Worm (Caenorhabditis elegans) whole organism, L4 larva: ENCODE results near the gene T19B10.12.

Experiments
- F10B5.3 ChIP-seq: sonication (generic microtip); optimal IDR thresholded peaks from 2 replicates; lab custom pipeline; 2016; ENCODE audit warnings: mild to moderate bottlenecking, missing genetic modification characterization, missing compliant biosample characterization
- F37D6.2 ChIP-seq: sonication (generic microtip); optimal IDR thresholded peaks from 2 replicates; lab custom pipeline; 2016; ENCODE audit warnings: mild to moderate bottlenecking, missing genetic modification characterization, missing compliant biosample characterization
- F49E8.2 ChIP-seq: sonication (generic microtip); optimal IDR thresholded peaks from 2 replicates; lab custom pipeline; 2016; ENCODE audit warnings: missing compliant biosample characterization, mild to moderate bottlenecking, missing genetic modification characterization, borderline replicate concordance
- T26A8.4 ChIP-seq: fragments of 200-800 bp; sonication (Bioruptor generic); IDR thresholded peaks from 2 replicates; pipeline ENCODE4 v1.3.6; 2022; ENCODE audit warnings: missing genetic modification characterization, missing compliant biosample characterization
- Y5F2A.4 ChIP-seq: fragments of 200-800 bp; sonication (Bioruptor generic); optimal IDR thresholded peaks from 2 replicates; lab custom pipeline; 2018; ENCODE audit warnings: mild to moderate bottlenecking, missing genetic modification characterization, missing compliant biosample characterization
- ZK337.2 ChIP-seq: fragments of 200-800 bp; sonication (Bioruptor generic); IDR thresholded peaks from 2 replicates; pipeline ENCODE4 v1.3.6; 2022; ENCODE audit warnings: missing genetic modification reagents, missing genetic modification characterization, missing compliant biosample characterization
- aha-1 ChIP-seq: fragments of 150-350 bp; peaks from one replicate; lab custom pipeline; 2014; ENCODE audit warnings: missing biosample characterization, missing genetic modification characterization
- attf-4 ChIP-seq: sonication (generic microtip); optimal IDR thresholded peaks from 3 replicates; lab custom pipeline; 2017; ENCODE audit warnings: missing biosample characterization, missing genetic modification characterization
- ceh-28 ChIP-seq: fragments of 150-350 bp; optimal IDR thresholded peaks from 2 replicates; lab custom pipeline; 2014; ENCODE audit warnings: missing biosample characterization, missing genetic modification reagents, missing genetic modification characterization
- ceh-32 ChIP-seq: sonication (generic microtip); optimal IDR thresholded peaks from 2 replicates; lab custom pipeline; 2016; ENCODE audit warnings: mild to moderate bottlenecking, missing genetic modification characterization, missing compliant biosample characterization; ENCODE audit not compliant: poor library complexity
- ceh-44 ChIP-seq: fragments of 200-800 bp; sonication (Bioruptor generic); IDR thresholded peaks from 2 replicates; pipeline ENCODE4 v1.3.6; 2022; ENCODE audit warnings: missing genetic modification reagents, missing genetic modification characterization, missing compliant biosample characterization
- ceh-62 ChIP-seq: sonication (generic microtip); optimal IDR thresholded peaks from 2 replicates; lab custom pipeline; 2017; ENCODE audit warnings: missing biosample characterization, missing genetic modification characterization
- cey-2 ChIP-seq: sonication (generic microtip); optimal IDR thresholded peaks from 3 replicates; lab custom pipeline; 2017; ENCODE audit warnings: missing genetic modification characterization, mild to moderate bottlenecking, missing compliant biosample characterization, antibody characterized with exemption, borderline replicate concordance; ENCODE audit not compliant: insufficient read depth
- daf-19 ChIP-seq: fragments of 200-800 bp; sonication (Bioruptor generic); conservative IDR thresholded peaks from 2 replicates; pipeline ENCODE4 v1.3.6; 2022; ENCODE audit warnings: missing genetic modification characterization, missing compliant biosample characterization
- dmd-8 ChIP-seq: fragments of 200-800 bp; sonication (Bioruptor generic); IDR thresholded peaks from 2 replicates; pipeline ENCODE4 v1.3.6; 2022; ENCODE audit warnings: missing genetic modification characterization, missing compliant biosample characterization
- dmd-9 ChIP-seq: fragments of 200-800 bp; sonication (Bioruptor generic); IDR thresholded peaks from 2 replicates; pipeline ENCODE4 v1.3.6; 2022; ENCODE audit warnings: missing genetic modification reagents, missing genetic modification characterization, missing compliant biosample characterization
- duxl-1 ChIP-seq: sonication (generic microtip); optimal IDR thresholded peaks from 2 replicates; lab custom pipeline; 2016; ENCODE audit warnings: mild to moderate bottlenecking, missing genetic modification characterization, moderate library complexity, missing compliant biosample characterization; ENCODE audit not compliant: poor library complexity
- egl-27 ChIP-seq: sonication (generic microtip); optimal IDR thresholded peaks from 3 replicates; lab custom pipeline; 2017; ENCODE audit warnings: missing biosample characterization, missing genetic modification reagents, missing genetic modification characterization
- fkh-10 ChIP-seq: fragments of 150-350 bp; optimal IDR thresholded peaks from 2 replicates; lab custom pipeline; 2014; ENCODE audit warnings: missing biosample characterization, missing genetic modification reagents, missing genetic modification characterization
- hif-1 ChIP-seq, 2 experiments: sonication (generic microtip); optimal IDR thresholded peaks; 2 replicates each; lab custom pipeline; 2016 to 2017; ENCODE audit warnings: missing compliant biosample characterization in 2 of 2, missing genetic modification characterization in 2 of 2, missing genetic modification reagents in 2 of 2, missing genotype in 2 of 2, mild to moderate bottlenecking in 1 of 2
- hlh-11 ChIP-seq: fragments of 200-800 bp; sonication (Bioruptor generic); optimal IDR thresholded peaks from 2 replicates; lab custom pipeline; 2018; ENCODE audit warnings: mild to moderate bottlenecking, missing genetic modification characterization, missing compliant biosample characterization
- hmg-1.1 ChIP-seq: fragments of 200-800 bp; sonication (Bioruptor generic); IDR thresholded peaks from 2 replicates; pipeline ENCODE4 v1.3.6; 2022; ENCODE audit warnings: missing genetic modification reagents, missing genetic modification characterization, missing compliant biosample characterization
- jun-1 ChIP-seq: fragments of 150-350 bp; optimal IDR thresholded peaks from 2 replicates; lab custom pipeline; 2014; ENCODE audit warnings: missing biosample characterization, missing genetic modification reagents, missing genetic modification characterization
- lin-13 ChIP-seq: fragments of 150-350 bp; optimal IDR thresholded peaks from 2 replicates; lab custom pipeline; 2014; ENCODE audit warnings: missing biosample characterization, missing genetic modification reagents, missing genetic modification characterization
- lin-15B ChIP-seq: fragments of 150-350 bp; sonication (generic microtip); optimal IDR thresholded peaks from 3 replicates; lab custom pipeline; 2014; ENCODE audit warnings: missing biosample characterization, missing genetic modification characterization
- madf-9 ChIP-seq: fragments of 200-800 bp; sonication (Bioruptor generic); conservative IDR thresholded peaks from 2 replicates; pipeline ENCODE4 v1.3.6; 2022; ENCODE audit warnings: missing genetic modification reagents, missing genetic modification characterization, missing compliant biosample characterization
- mdl-1 ChIP-seq, 2 experiments: fragments of 150-350 bp in 1 of 2; sonication (generic microtip) in 1 of 2; optimal IDR thresholded peaks; 2 replicates each; lab custom pipeline; 2014 to 2017; ENCODE audit warnings: missing biosample characterization in 2 of 2, missing genetic modification characterization in 2 of 2
- mxl-3 ChIP-seq: fragments of 200-800 bp; sonication (Bioruptor generic); optimal IDR thresholded peaks from 2 replicates; lab custom pipeline; 2018; ENCODE audit warnings: mild to moderate bottlenecking, missing genetic modification characterization, missing compliant biosample characterization
- nhr-11 ChIP-seq: fragments of 150-350 bp; optimal IDR thresholded peaks from 2 replicates; lab custom pipeline; 2014; ENCODE audit warnings: missing biosample characterization, missing genetic modification characterization
- nhr-111 ChIP-seq: fragments of 200-800 bp; sonication (Bioruptor generic); optimal IDR thresholded peaks from 2 replicates; lab custom pipeline; 2018; ENCODE audit warnings: mild to moderate bottlenecking, missing genetic modification characterization, missing compliant biosample characterization
- nhr-28 ChIP-seq: fragments of 150-350 bp; optimal IDR thresholded peaks from 2 replicates; lab custom pipeline; 2014; ENCODE audit warnings: missing biosample characterization, missing genetic modification characterization
- nhr-42 ChIP-seq: fragments of 200-800 bp; sonication (Bioruptor generic); IDR thresholded peaks from 2 replicates; pipeline ENCODE4 v1.3.6; 2022; ENCODE audit warnings: missing genetic modification characterization, missing compliant biosample characterization
- pha-4 ChIP-seq, 2 experiments: fragments of 150-350 bp in 1 of 2; fragments of 200-800 bp in 1 of 2; sonication (Bioruptor generic) in 1 of 2; IDR thresholded peaks in 1 of 2; optimal IDR thresholded peaks in 1 of 2; 2 replicates each; pipeline versions ENCODE4 v1.3.6 to Lab custom; 2014 to 2022; ENCODE audit warnings: missing genetic modification characterization in 2 of 2, missing genetic modification reagents in 2 of 2, missing biosample characterization in 1 of 2, missing compliant biosample characterization in 1 of 2
- pqm-1 ChIP-seq: sonication (generic microtip); optimal IDR thresholded peaks from 2 replicates; lab custom pipeline; 2017; ENCODE audit warnings: missing biosample characterization, missing genetic modification characterization
- skn-1 ChIP-seq: fragments of 150-350 bp; optimal IDR thresholded peaks from 2 replicates; lab custom pipeline; 2014; ENCODE audit warnings: missing biosample characterization, missing genetic modification characterization
- snpc-1.2 ChIP-seq: fragments of 200-800 bp; sonication (Bioruptor generic); IDR thresholded peaks from 2 replicates; pipeline ENCODE4 v1.3.6; 2022; ENCODE audit warnings: missing genetic modification reagents, missing genetic modification characterization, missing compliant biosample characterization
- spr-3 ChIP-seq: fragments of 200-800 bp; sonication (Bioruptor generic); optimal IDR thresholded peaks from 2 replicates; lab custom pipeline; 2018; ENCODE audit warnings: mild to moderate bottlenecking, missing genetic modification characterization, missing compliant biosample characterization
- tag-97 ChIP-seq: fragments of 200-800 bp; sonication (Bioruptor generic); IDR thresholded peaks from 2 replicates; pipeline ENCODE4 v1.3.6; 2022; ENCODE audit warnings: missing genetic modification characterization, missing compliant biosample characterization
- unc-62 ChIP-seq, 3 experiments: fragments of 150-350 bp in 1 of 3; sonication (generic microtip); optimal IDR thresholded peaks in 2 of 3; peaks in 1 of 3; 1 replicate in 1 of 3; 2 replicates in 2 of 3; lab custom pipeline; 2014 to 2017; ENCODE audit warnings: missing biosample characterization in 3 of 3, missing genetic modification characterization in 3 of 3, missing genetic modification reagents in 3 of 3, missing genotype in 1 of 3
- zag-1 ChIP-seq: fragments of 150-350 bp; optimal IDR thresholded peaks from 2 replicates; lab custom pipeline; 2014; ENCODE audit warnings: missing biosample characterization, missing genetic modification characterization
- ztf-7 ChIP-seq: fragments of 150-350 bp; optimal IDR thresholded peaks from 2 replicates; lab custom pipeline; 2014; ENCODE audit warnings: missing biosample characterization, missing genetic modification characterization

The T19B10.12 gene

DNA sequence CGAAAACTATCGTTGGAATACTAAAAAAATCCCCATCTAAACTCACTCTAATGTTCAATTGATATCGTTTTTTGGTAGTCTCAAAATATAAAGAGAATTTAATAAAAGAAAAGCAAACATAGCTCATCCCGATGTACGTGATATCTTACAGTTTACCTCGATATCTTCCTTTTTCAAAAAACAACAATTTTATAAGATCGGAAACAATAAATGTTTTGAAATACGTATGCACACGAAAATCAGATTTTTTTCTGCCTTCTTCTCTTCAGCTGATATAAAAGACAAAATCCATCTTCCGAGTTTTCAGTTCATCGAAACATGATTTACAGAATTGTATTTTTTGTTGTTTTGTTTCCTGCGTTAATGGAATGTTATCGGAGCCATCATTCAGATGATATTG lies 20.2 kb downstream of the T19B10.12 start, which contains the start of gene clec-222:
clec-222 (plus strand) TSS at position 301 of the 400 bp plus-strand sequence.
- TF ChIP-seq dmd-9 (no peak), zag-1 (tag; lab: Kevin White, UChicago) (no peak), duxl-1 (tag; lab: Kevin White, UChicago) (no peak), Y5F2A.4 (GFP tag; lab: Kevin White, UChicago) (no peak), jun-1 (no peak), ceh-44 (GFP tag; lab: Robert Waterston, UW) (no peak), F37D6.2 (tag; lab: Kevin White, UChicago) (no peak), T26A8.4 (GFP tag; lab: Robert Waterston, UW) (no peak), ceh-32 (tag; lab: Kevin White, UChicago) (no peak), ceh-28 (tag; lab: Kevin White, UChicago) (no peak), snpc-1.2 (GFP tag; lab: Robert Waterston, UW) (no peak), lin-15B (tag; lab: Kevin White, UChicago) (no peak), ZK337.2 (GFP tag; lab: Robert Waterston, UW) (no peak), egl-27 (tag; lab: Kevin White, UChicago) (no peak), fkh-10 (no peak), skn-1 (tag; lab: Kevin White, UChicago) (no peak)

- TF ChIP-seq madf-9 (GFP tag; lab: Robert Waterston, UW): no peak
- TF ChIP-seq daf-19 (GFP tag; lab: Robert Waterston, UW): no peak
- TF ChIP-seq nhr-11 (tag; lab: Kevin White, UChicago): no peak
- TF ChIP-seq attf-4 (tag; lab: Kevin White, UChicago): no peak
- TF ChIP-seq, all 104 proteins: peak for 0
These were observed 22.0 kb downstream of the T19B10.12 start, which contains the start of gene clec-223 for ce11 chrV:11272848-11273247. clec-223 (plus strand) TSS chrV:11273148.

- TF ChIP-seq T26A8.4 (GFP tag; lab: Robert Waterston, UW): no peak
- peak; percentile 37 for TF ChIP-seq F49E8.2 (tag; lab: Kevin White, UChicago)
These were observed 28.7 kb downstream of the T19B10.12 start for ce11 chrV:11279564-11279963.

- TF ChIP-seq hif-1 (tag; optimal IDR thresholded peaks at IDR 0.05; lab: Kevin White, UChicago) (no peak), spr-3 (GFP tag; lab: Kevin White, UChicago) (no peak), fkh-10 (no peak), pha-4 (GFP tag; IDR thresholded peaks at IDR 0.05; lab: Robert Waterston, UW) (no peak), pha-4 (tag; optimal IDR thresholded peaks at IDR 0.05; lab: Kevin White, UChicago) (no peak), unc-62 (GFP tag; optimal IDR thresholded peaks at IDR 0.05 in 1 of 2; lab: Kevin White, UChicago) (peak in 1 of 2 experiments; percentile 90), unc-62 (tag; optimal IDR thresholded peaks at IDR 0.05; lab: Kevin White, UChicago) (no peak), F10B5.3 (tag; lab: Kevin White, UChicago) (no peak), tag-97 (no peak), ztf-7 (tag; lab: Kevin White, UChicago) (no peak), mdl-1 (tag; optimal IDR thresholded peaks at IDR 0.05; lab: Kevin White, UChicago) (peak in 1 of 2 experiments; percentile 9), ZK337.2 (GFP tag; lab: Robert Waterston, UW) (no peak), mxl-3 (GFP tag; lab: Kevin White, UChicago) (peak; percentile 45), ceh-32 (tag; lab: Kevin White, UChicago) (no peak), pqm-1 (tag; lab: Kevin White, UChicago) (no peak), lin-13 (no peak), hlh-11 (no peak), aha-1 (tag; lab: Kevin White, UChicago) (peak; percentile 92), nhr-111 (GFP tag; lab: Kevin White, UChicago) (no peak), hmg-1.1 (GFP tag; lab: Robert Waterston, UW) (no peak), cey-2 (tag; lab: Kevin White, UChicago) (no peak), dmd-8 (GFP tag; lab: Robert Waterston, UW) (no peak), jun-1 (no peak), ceh-62 (tag; lab: Kevin White, UChicago) (no peak), nhr-42 (no peak), nhr-28 (tag; lab: Kevin White, UChicago) (peak; percentile 27), daf-19 (GFP tag; lab: Robert Waterston, UW) (no peak)
These were observed 30.8 kb downstream of the T19B10.12 start for ce11 chrV:11281414-11282209.
